Worm (Caenorhabditis elegans) whole organism, late embryonic: ENCODE measurements around the gene srg-58.

Experiments used
- K02D7.2 ChIP-seq: sonication (generic microtip); optimal IDR thresholded peaks from 2 replicates; lab custom pipeline; 2017; ENCODE audit warnings: mild to moderate bottlenecking, missing genetic modification characterization, missing compliant biosample characterization
- ahr-1 ChIP-seq: sonication (generic microtip); optimal IDR thresholded peaks from 2 replicates; lab custom pipeline; 2016; ENCODE audit warnings: missing genetic modification characterization, missing compliant biosample characterization
- elt-2 ChIP-seq: sonication (generic microtip); optimal IDR thresholded peaks from 2 replicates; lab custom pipeline; 2016; ENCODE audit warnings: missing genetic modification reagents, missing genetic modification characterization, missing compliant biosample characterization
- fkh-10 ChIP-seq: fragments of 150-350 bp; optimal IDR thresholded peaks from 2 replicates; lab custom pipeline; 2014; ENCODE audit warnings: missing biosample characterization, missing genetic modification reagents, missing genetic modification characterization
- lin-11 ChIP-seq: fragments of 200-800 bp; sonication (Bioruptor generic); optimal IDR thresholded peaks from 2 replicates; lab custom pipeline; 2018; ENCODE audit warnings: mild to moderate bottlenecking, missing genetic modification characterization, missing compliant biosample characterization
- mec-3 ChIP-seq: sonication (generic microtip); optimal IDR thresholded peaks from 2 replicates; lab custom pipeline; 2016; ENCODE audit warnings: borderline replicate concordance, missing genetic modification characterization, missing compliant biosample characterization
- pat-9 ChIP-seq: fragments of 200-800 bp; sonication (Bioruptor generic); optimal IDR thresholded peaks from 2 replicates; lab custom pipeline; 2018; ENCODE audit warnings: mild to moderate bottlenecking, missing genetic modification characterization, moderate library complexity, missing compliant biosample characterization
- pha-4 ChIP-seq: fragments of 150-350 bp; optimal IDR thresholded peaks from 2 replicates; lab custom pipeline; 2018; ENCODE audit warnings: missing biosample characterization, missing genetic modification reagents, missing genetic modification characterization
- rnt-1 ChIP-seq: sonication (generic microtip); optimal IDR thresholded peaks from 2 replicates; lab custom pipeline; 2016; ENCODE audit warnings: missing genetic modification characterization, missing compliant biosample characterization

ce11 chrV:2792958-2793357 is 33.6 kb upstream of the srg-58 start:
- TF ChIP-seq rnt-1 (tag; lab: Kevin White, UChicago) = no peak
- no peak for TF ChIP-seq K02D7.2 (tag; lab: Kevin White, UChicago)
- TF ChIP-seq pat-9 (tag; lab: Kevin White, UChicago) = no peak
- no peak for TF ChIP-seq elt-2 (tag; lab: Kevin White, UChicago)
- TF ChIP-seq fkh-10 (GFP tag; lab: Kevin White, UChicago) = no peak
- TF ChIP-seq lin-11 (tag; lab: Kevin White, UChicago) = no peak
- no peak for TF ChIP-seq ahr-1
- TF ChIP-seq mec-3 = no peak
- no peak for TF ChIP-seq pha-4 (tag; lab: Kevin White, UChicago)
